Worm (Caenorhabditis elegans) whole organism, L1 larva: Measurements from ENCODE around the gene K11H12.8.

Experiments used
- C34B4.2 ChIP-seq: sonication (generic microtip); optimal IDR thresholded peaks from 2 replicates; lab custom pipeline; 2017; ENCODE audit warnings: mild to moderate bottlenecking, missing genetic modification characterization, missing compliant biosample characterization
- F16B12.6 ChIP-seq: fragments of 150-350 bp; optimal IDR thresholded peaks from 2 replicates; lab custom pipeline; 2014; ENCODE audit warnings: missing biosample characterization, missing genetic modification characterization
- ama-1 ChIP-seq: fragments of 150-350 bp; optimal IDR thresholded peaks from 2 replicates; lab custom pipeline; 2014
- ceh-8 ChIP-seq: fragments of 200-800 bp; sonication (Bioruptor generic); optimal IDR thresholded peaks from 2 replicates; lab custom pipeline; 2018; ENCODE audit warnings: mild to moderate bottlenecking, missing genetic modification characterization, moderate library complexity, missing compliant biosample characterization
- ceh-82 ChIP-seq, 3 experiments: fragments of 150-350 bp in 1 of 3; sonication (generic microtip) in 2 of 3; optimal IDR thresholded peaks; 2 replicates each; lab custom pipeline; 2014 to 2017; ENCODE audit warnings: missing biosample characterization in 3 of 3, missing genetic modification characterization in 3 of 3
- ceh-88 ChIP-seq: fragments of 200-800 bp; sonication (Bioruptor generic); IDR thresholded peaks from 2 replicates; pipeline ENCODE4 v1.3.6; 2022; ENCODE audit warnings: missing genetic modification characterization, missing compliant biosample characterization
- dpl-1 ChIP-seq, 3 experiments: fragments of 150-350 bp in 2 of 3; sonication (generic microtip) in 1 of 3; optimal IDR thresholded peaks; 2 replicates each; lab custom pipeline; 2014 to 2017; ENCODE audit warnings: missing biosample characterization in 3 of 3, missing genetic modification characterization in 3 of 3, missing genetic modification reagents in 3 of 3
- dsc-1 ChIP-seq: sonication (generic microtip); optimal IDR thresholded peaks from 2 replicates; lab custom pipeline; 2016; ENCODE audit warnings: mild to moderate bottlenecking, missing genetic modification characterization, missing compliant biosample characterization
- efl-3 ChIP-seq: fragments of 200-800 bp; sonication (Bioruptor generic); optimal IDR thresholded peaks from 2 replicates; lab custom pipeline; 2018; ENCODE audit warnings: mild to moderate bottlenecking, missing genetic modification characterization, missing compliant biosample characterization
- elt-2 ChIP-seq: sonication (generic microtip); optimal IDR thresholded peaks from 2 replicates; lab custom pipeline; 2016; ENCODE audit warnings: missing genetic modification characterization, mild to moderate bottlenecking, inconsistent platforms, missing compliant biosample characterization, missing genetic modification reagents
- fkh-4 ChIP-seq: sonication (generic microtip); optimal IDR thresholded peaks from 2 replicates; lab custom pipeline; 2016; ENCODE audit warnings: missing compliant biosample characterization, missing genetic modification characterization, borderline replicate concordance
- fkh-8 ChIP-seq: sonication (generic microtip); optimal IDR thresholded peaks from 2 replicates; lab custom pipeline; 2016; ENCODE audit warnings: mild to moderate bottlenecking, missing genetic modification characterization, missing compliant biosample characterization
- fos-1 ChIP-seq: fragments of 150-350 bp; optimal IDR thresholded peaks from 2 replicates; lab custom pipeline; 2014; ENCODE audit warnings: missing biosample characterization, missing genetic modification characterization
- hlh-17 ChIP-seq: fragments of 200-800 bp; sonication (Bioruptor generic); optimal IDR thresholded peaks from 2 replicates; lab custom pipeline; 2018; ENCODE audit warnings: missing genetic modification characterization, mild to moderate bottlenecking, missing compliant biosample characterization, moderate library complexity, borderline replicate concordance
- irx-1 ChIP-seq: sonication (generic microtip); optimal IDR thresholded peaks from 2 replicates; lab custom pipeline; 2016; ENCODE audit warnings: missing genetic modification characterization, missing compliant biosample characterization
- jun-1 ChIP-seq: fragments of 150-350 bp; optimal IDR thresholded peaks from 2 replicates; lab custom pipeline; 2014; ENCODE audit warnings: missing biosample characterization, missing genetic modification reagents, missing genetic modification characterization
- lin-14 ChIP-seq: fragments of 200-800 bp; sonication (Bioruptor generic); optimal IDR thresholded peaks from 2 replicates; lab custom pipeline; 2018; ENCODE audit warnings: mild to moderate bottlenecking, missing genetic modification characterization, moderate library complexity, missing compliant biosample characterization
- lin-35 ChIP-seq, 2 experiments: fragments of 150-350 bp; optimal IDR thresholded peaks; 2 replicates each; lab custom pipeline; 2014; ENCODE audit warnings: missing biosample characterization in 2 of 2, missing genetic modification characterization in 2 of 2, missing genetic modification reagents in 2 of 2
- lin-39 ChIP-seq: fragments of 150-350 bp; optimal IDR thresholded peaks from 2 replicates; lab custom pipeline; 2014; ENCODE audit warnings: missing biosample characterization, missing genetic modification reagents, missing genetic modification characterization
- lsy-2 ChIP-seq, 2 experiments: fragments of 150-350 bp; optimal IDR thresholded peaks; 2 replicates each; lab custom pipeline; 2014; ENCODE audit warnings: missing biosample characterization in 2 of 2, missing genetic modification characterization in 2 of 2
- nhr-11 ChIP-seq: fragments of 150-350 bp; optimal IDR thresholded peaks from 2 replicates; lab custom pipeline; 2014; ENCODE audit warnings: missing biosample characterization, missing genetic modification characterization
- nhr-19 ChIP-seq: fragments of 200-800 bp; sonication (Bioruptor generic); conservative IDR thresholded peaks from 2 replicates; pipeline ENCODE4 v1.3.6; 2022; ENCODE audit warnings: missing genetic modification characterization, missing compliant biosample characterization
- nhr-71 ChIP-seq: sonication (generic microtip); optimal IDR thresholded peaks from 2 replicates; lab custom pipeline; 2016; ENCODE audit warnings: mild to moderate bottlenecking, missing genetic modification characterization, moderate library complexity, missing compliant biosample characterization
- nhr-76 ChIP-seq: sonication (generic microtip); optimal IDR thresholded peaks from 2 replicates; lab custom pipeline; 2017; ENCODE audit warnings: missing biosample characterization, missing genetic modification characterization
- nhr-84 ChIP-seq: sonication (generic microtip); optimal IDR thresholded peaks from 2 replicates; lab custom pipeline; 2017; ENCODE audit warnings: missing biosample characterization, missing genetic modification characterization
- nhr-85 ChIP-seq: sonication (generic microtip); peaks from one replicate; lab custom pipeline; 2016; ENCODE audit warnings: missing genetic modification characterization, inconsistent platforms, missing compliant biosample characterization
- nhr-90 ChIP-seq: sonication (generic microtip); optimal IDR thresholded peaks from 2 replicates; lab custom pipeline; 2016; ENCODE audit warnings: mild to moderate bottlenecking, missing genetic modification characterization, missing compliant biosample characterization; ENCODE audit not compliant: poor library complexity
- pag-3 ChIP-seq: sonication (generic microtip); optimal IDR thresholded peaks from 2 replicates; lab custom pipeline; 2017; ENCODE audit warnings: missing genetic modification characterization, mild to moderate bottlenecking, missing compliant biosample characterization, antibody characterized with exemption, borderline replicate concordance; ENCODE audit not compliant: insufficient read depth
- pqm-1 ChIP-seq: sonication (generic microtip); optimal IDR thresholded peaks from 3 replicates; lab custom pipeline; 2017; ENCODE audit warnings: missing biosample characterization, missing genetic modification characterization
- rnt-1 ChIP-seq: sonication (generic microtip); optimal IDR thresholded peaks from 2 replicates; lab custom pipeline; 2016; ENCODE audit warnings: mild to moderate bottlenecking, missing genetic modification characterization, moderate library complexity, missing compliant biosample characterization
- skn-1 ChIP-seq: fragments of 150-350 bp; optimal IDR thresholded peaks from 2 replicates; lab custom pipeline; 2014; ENCODE audit warnings: missing biosample characterization, missing genetic modification characterization
- snu-23 ChIP-seq: sonication (generic microtip); optimal IDR thresholded peaks from 2 replicates; lab custom pipeline; 2016; ENCODE audit warnings: missing genetic modification characterization, missing compliant biosample characterization
- swsn-7 ChIP-seq: sonication (generic microtip); optimal IDR thresholded peaks from 2 replicates; lab custom pipeline; 2016; ENCODE audit warnings: missing genetic modification characterization, missing compliant biosample characterization
- tbx-2 ChIP-seq: sonication (generic microtip); optimal IDR thresholded peaks from 2 replicates; lab custom pipeline; 2016; ENCODE audit warnings: missing genetic modification characterization, missing compliant biosample characterization
- unc-62 ChIP-seq: fragments of 150-350 bp; optimal IDR thresholded peaks from 2 replicates; lab custom pipeline; 2014; ENCODE audit warnings: missing biosample characterization, missing genetic modification reagents, missing genetic modification characterization
- unc-86 ChIP-seq: sonication (generic microtip); optimal IDR thresholded peaks from 2 replicates; lab custom pipeline; 2016; ENCODE audit warnings: missing genetic modification characterization, missing compliant biosample characterization
- xbp-1 ChIP-seq: sonication (generic microtip); optimal IDR thresholded peaks from 2 replicates; lab custom pipeline; 2016; ENCODE audit warnings: missing genetic modification characterization, missing compliant biosample characterization
- ztf-4 ChIP-seq: fragments of 150-350 bp; optimal IDR thresholded peaks from 2 replicates; lab custom pipeline; 2014; ENCODE audit warnings: missing biosample characterization, missing genetic modification characterization

Gene K11H12.8

ce11 chrIV:654526-655440 lies at the start of gene K11H12.8, which contains the start of gene rpl-15 (continued):
- TF ChIP-seq dpl-1 (GFP tag; optimal IDR thresholded peaks at IDR 0.05; lab: Kevin White, UChicago) (peak; percentile 93 to 95 (median 94)), unc-62 (GFP tag; lab: Kevin White, UChicago) (peak; percentile 83), ceh-88 (GFP tag; lab: Robert Waterston, UW) (peak; percentile 100), pqm-1 (tag; lab: Kevin White, UChicago) (peak; percentile 89), lin-39 (tag; lab: Kevin White, UChicago) (peak; percentile 98), unc-86 (tag; lab: Kevin White, UChicago) (peak; percentile 99), nhr-90 (tag; lab: Kevin White, UChicago) (peak; percentile 100), fkh-4 (tag; lab: Kevin White, UChicago) (peak; percentile 95), nhr-19 (GFP tag; lab: Robert Waterston, UW) (peak; percentile 100), skn-1 (peak; percentile 97), snu-23 (GFP tag; lab: Kevin White, UChicago) (peak; percentile 100), nhr-85 (tag; lab: Kevin White, UChicago) (peak; percentile 100), swsn-7 (tag; lab: Kevin White, UChicago) (peak; percentile 100), lin-35 (GFP tag; optimal IDR thresholded peaks at IDR 0.05; lab: Kevin White, UChicago) (peak; percentile 95 to 97), nhr-76 (tag; lab: Kevin White, UChicago) (peak; percentile 93), fkh-8 (peak; percentile 100), nhr-11 (tag; lab: Kevin White, UChicago) (peak; percentile 96), nhr-84 (tag; lab: Kevin White, UChicago) (peak; percentile 84), ztf-4 (peak; percentile 100), efl-3 (peak; percentile 86), xbp-1 (tag; lab: Kevin White, UChicago) (peak; percentile 99), dsc-1 (peak; percentile 100), hlh-17 (GFP tag; lab: Kevin White, UChicago) (no peak), pag-3 (tag; lab: Kevin White, UChicago) (peak; percentile 88), fos-1 (tag; lab: Kevin White, UChicago) (peak; percentile 98), F16B12.6 (peak; percentile 78), ceh-82 (tag; optimal IDR thresholded peaks at IDR 0.05; lab: Kevin White, UChicago) (peak; percentile 100), tbx-2 (peak; percentile 100), lin-14 (peak; percentile 100), elt-2 (tag; lab: Kevin White, UChicago) (peak; percentile 97), nhr-71 (tag; lab: Kevin White, UChicago) (peak; percentile 100), ama-1 (lab: Kevin White, UChicago) (peak; percentile 91), lsy-2 (tag; optimal IDR thresholded peaks at IDR 0.05; lab: Kevin White, UChicago) (peak; percentile 100), jun-1 (peak; percentile 98), C34B4.2 (tag; lab: Kevin White, UChicago) (peak; percentile 89)

- TF ChIP-seq lin-35 (GFP tag; optimal IDR thresholded peaks at IDR 0.05; lab: Kevin White, UChicago) (no peak), nhr-11 (tag; lab: Kevin White, UChicago) (no peak), irx-1 (no peak), fkh-8 (no peak), ceh-8 (GFP tag; lab: Kevin White, UChicago) (peak; percentile 91)
- TF ChIP-seq, all 84 proteins: peak for 1
Observed at ce11 chrIV:605431-605830, 49.8 kb upstream of the K11H12.8 start.

- TF ChIP-seq hlh-17 (GFP tag; lab: Kevin White, UChicago) (no peak), rnt-1 (tag; lab: Kevin White, UChicago) (peak; percentile 25)
Observed at ce11 chrIV:606055-606454, 49.1 kb upstream of the K11H12.8 start, which contains the start of gene inx-18. Gene inx-18 (plus strand): TSS chrIV:606355.
